Worm (Caenorhabditis elegans): Measurements from ENCODE around the gene F26F4.9.

The F26F4.9 gene

DNA sequence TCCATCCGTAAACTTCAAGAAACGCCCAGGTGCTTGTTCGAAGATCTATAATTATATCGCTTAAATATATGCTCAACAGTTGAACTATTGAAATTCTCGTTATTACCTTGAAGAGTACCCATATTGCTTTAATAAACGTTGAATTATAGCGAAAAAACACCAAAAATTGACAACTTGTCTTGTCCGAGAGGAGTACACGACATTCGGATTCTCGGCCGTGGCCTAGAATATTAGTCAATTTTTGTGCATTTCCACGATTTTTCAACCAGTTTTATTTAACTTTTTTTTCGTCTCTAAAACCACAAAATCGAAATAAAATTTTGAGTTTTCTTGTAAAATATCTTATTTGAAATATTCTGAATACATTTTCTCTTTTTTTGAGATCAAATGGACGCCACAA is at the start of gene F26F4.9, which contains the start of gene cee-1:
TSS of gene F26F4.9 (minus strand) at position 205 of the 400 bp plus-strand sequence.
TSS of gene cee-1 (plus strand) at position 383 of the 400 bp plus-strand sequence.
- TF ChIP-seq ceh-9 (tag; optimal IDR thresholded peaks at IDR 0.05), result no peak
- peak; percentile 80 for TF ChIP-seq lin-15B (tag; optimal IDR thresholded peaks at IDR 0.05)
- no peak for TF ChIP-seq ceh-82 (tag; optimal IDR thresholded peaks at IDR 0.05)
- peak; percentile 6 for TF ChIP-seq elt-2 (tag; optimal IDR thresholded peaks at IDR 0.05)
- peak; percentile 48 for TF ChIP-seq nhr-23 (tag; optimal IDR thresholded peaks at IDR 0.05)
- peak; percentile 71 for TF ChIP-seq pha-4 (tag; optimal IDR thresholded peaks at IDR 0.05)
- TF ChIP-seq nhr-28 (tag; optimal IDR thresholded peaks at IDR 0.05), result no peak
- no peak for TF ChIP-seq mdl-1 (tag; optimal IDR thresholded peaks at IDR 0.05)
- TF ChIP-seq nfya-1 (tag; optimal IDR thresholded peaks at IDR 0.05; ENCODE audit: insufficient read depth), result peak; percentile 65
- TF ChIP-seq snpc-4 (tag; optimal IDR thresholded peaks at IDR 0.05), result peak; percentile 53
- TF ChIP-seq lsy-12 (tag; optimal IDR thresholded peaks at IDR 0.05), result no peak
- TF ChIP-seq unc-39 (tag; optimal IDR thresholded peaks at IDR 0.05), result no peak
- no peak for TF ChIP-seq nhr-76 (tag; optimal IDR thresholded peaks at IDR 0.05)
- peak; percentile 33 for TF ChIP-seq hmg-11 (tag; optimal IDR thresholded peaks at IDR 0.05)
- peak; percentile 43 for TF ChIP-seq pqm-1 (tag; optimal IDR thresholded peaks at IDR 0.05)
- peak; percentile 90 for TF ChIP-seq nhr-43 (tag; optimal IDR thresholded peaks at IDR 0.05; ENCODE audit: poor library complexity, severe bottlenecking)
- no peak for TF ChIP-seq aly-2 (tag; optimal IDR thresholded peaks at IDR 0.05)
- no peak for TF ChIP-seq ceh-28 (tag; optimal IDR thresholded peaks at IDR 0.05)
- peak; percentile 22 for TF ChIP-seq jun-1 (tag; optimal IDR thresholded peaks at IDR 0.05)
- TF ChIP-seq egl-5 (tag; optimal IDR thresholded peaks at IDR 0.05), result no peak

DNA sequence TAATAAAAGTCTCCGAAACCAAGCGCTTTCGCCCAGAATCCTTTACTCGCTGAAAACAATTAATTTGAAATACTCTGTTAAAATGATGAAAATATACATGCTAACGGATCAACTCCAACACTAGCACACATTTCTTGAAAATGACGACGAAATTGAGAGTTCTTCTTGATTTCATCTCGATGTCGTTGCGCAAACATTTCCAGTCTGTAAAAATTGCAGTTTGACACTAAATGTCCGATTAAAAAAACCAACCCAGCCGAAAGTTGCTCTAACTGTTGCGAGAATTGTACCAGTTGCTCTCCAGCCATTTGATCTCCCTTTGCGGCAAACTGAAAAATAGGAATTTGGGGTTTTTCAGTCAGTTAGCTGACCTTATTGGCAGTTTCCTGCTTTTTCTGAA is 49.0 kb upstream of the F26F4.9 start:
- TF ChIP-seq fkh-10 (GFP tag; optimal IDR thresholded peaks at IDR 0.05) (no peak), unc-39 (tag; optimal IDR thresholded peaks at IDR 0.05) (no peak), elt-1 (tag; optimal IDR thresholded peaks at IDR 0.05) (no peak), hmg-11 (tag; optimal IDR thresholded peaks at IDR 0.05) (no peak), ceh-16 (tag; optimal IDR thresholded peaks at IDR 0.05) (no peak), aly-2 (tag; optimal IDR thresholded peaks at IDR 0.05) (no peak), ceh-9 (tag; optimal IDR thresholded peaks at IDR 0.05) (no peak), skn-1 (tag; optimal IDR thresholded peaks at IDR 0.05) (no peak), elt-2 (tag; optimal IDR thresholded peaks at IDR 0.05) (no peak), nhr-28 (tag; optimal IDR thresholded peaks at IDR 0.05) (no peak), nhr-67 (tag; optimal IDR thresholded peaks at IDR 0.05) (no peak), snpc-4 (tag; optimal IDR thresholded peaks at IDR 0.05) (no peak), mml-1 (tag; optimal IDR thresholded peaks at IDR 0.05) (no peak), elt-3 (tag; optimal IDR thresholded peaks at IDR 0.05) (no peak), lin-39 (tag; optimal IDR thresholded peaks at IDR 0.05) (no peak)

DNA sequence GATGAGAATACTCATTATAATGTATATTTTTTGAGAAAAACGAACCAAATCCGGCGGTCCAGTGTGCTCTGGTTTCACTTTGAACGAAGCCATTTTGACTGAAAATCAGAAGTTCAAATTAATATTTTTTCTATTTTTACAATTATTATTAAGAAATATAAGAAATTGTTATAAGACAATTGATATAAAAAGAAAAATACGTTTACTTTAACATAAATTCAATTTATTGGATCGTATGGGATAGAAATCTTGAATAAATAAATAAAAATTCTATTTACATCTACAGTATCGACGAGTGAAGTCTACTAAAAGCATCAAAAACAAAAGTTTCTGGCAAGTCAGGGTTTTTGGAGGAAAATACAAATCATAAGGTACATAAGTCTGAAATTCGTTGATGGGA is 47.9 kb upstream of the F26F4.9 start, which contains the start of gene C27F2.4:
TSS of gene C27F2.4 (minus strand) at position 101 of the 400 bp plus-strand sequence.
- TF ChIP-seq nhr-28 (tag; optimal IDR thresholded peaks at IDR 0.05), result no peak
- TF ChIP-seq nfya-1 (tag; optimal IDR thresholded peaks at IDR 0.05; ENCODE audit: insufficient read depth), result no peak

DNA sequence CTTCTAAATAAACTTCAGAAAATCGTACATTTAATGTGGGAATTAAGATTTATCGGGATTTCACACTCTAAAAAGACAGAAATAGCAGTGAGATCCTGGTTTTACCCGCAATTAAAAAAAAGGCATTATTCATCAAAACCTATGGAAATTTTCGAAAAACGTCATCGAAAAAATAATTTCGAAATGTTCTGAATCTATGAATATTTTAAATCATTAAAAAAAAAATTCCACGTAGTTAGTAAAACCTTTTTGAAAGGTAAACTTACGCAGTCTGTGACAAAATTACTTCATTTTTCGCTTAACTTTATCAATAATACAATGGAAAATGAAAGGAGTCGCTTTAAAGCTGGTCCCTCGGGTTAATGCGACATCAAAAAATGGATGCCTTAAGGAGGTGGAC is 44.2 kb upstream of the F26F4.9 start, which contains the start of gene C26E6.1:
TSS of gene C26E6.1 (plus strand) at position 301 of the 400 bp plus-strand sequence.
- TF ChIP-seq skn-1 (tag; optimal IDR thresholded peaks at IDR 0.05) (no peak), elt-2 (tag; optimal IDR thresholded peaks at IDR 0.05) (no peak), fkh-2 (tag; optimal IDR thresholded peaks at IDR 0.05) (no peak), nfya-1 (tag; optimal IDR thresholded peaks at IDR 0.05; ENCODE audit: insufficient read depth) (no peak), ama-1 (optimal IDR thresholded peaks at IDR 0.05) (no peak), mml-1 (tag; optimal IDR thresholded peaks at IDR 0.05) (no peak), nhr-67 (tag; optimal IDR thresholded peaks at IDR 0.05) (no peak), sea-2 (GFP tag; optimal IDR thresholded peaks at IDR 0.05) (no peak), egl-27 (tag; optimal IDR thresholded peaks at IDR 0.05) (no peak), ceh-16 (tag; optimal IDR thresholded peaks at IDR 0.05) (no peak), mdl-1 (tag; optimal IDR thresholded peaks at IDR 0.05) (no peak), ZK546.5 (tag; optimal IDR thresholded peaks at IDR 0.05) (no peak), jun-1 (tag; optimal IDR thresholded peaks at IDR 0.05) (no peak)

DNA sequence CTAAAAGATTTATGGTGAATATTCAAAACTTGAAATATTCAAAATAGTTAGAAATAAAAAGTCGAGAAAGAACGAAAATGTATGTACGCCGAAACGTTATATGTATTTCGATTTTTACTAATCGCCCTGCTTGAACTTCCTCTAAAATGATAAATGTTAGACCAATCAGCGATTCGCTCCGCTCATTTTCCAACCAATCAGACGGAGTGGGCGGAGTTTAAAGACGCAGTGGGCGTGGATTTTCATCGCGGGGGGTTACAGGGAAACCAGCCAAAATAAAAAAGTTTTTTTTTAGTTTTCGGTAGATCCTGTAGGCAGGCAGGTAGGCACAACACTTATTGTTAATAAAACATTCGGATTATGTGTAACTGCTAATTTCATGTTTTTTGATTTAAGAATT is 40.6 kb upstream of the F26F4.9 start:
- no peak for TF ChIP-seq nhr-43 (tag; optimal IDR thresholded peaks at IDR 0.05; ENCODE audit: poor library complexity, severe bottlenecking)
- TF ChIP-seq nfya-1 (tag; optimal IDR thresholded peaks at IDR 0.05; ENCODE audit: insufficient read depth), result peak; percentile 94
- TF ChIP-seq pqm-1 (tag; optimal IDR thresholded peaks at IDR 0.05), result no peak
- no peak for TF ChIP-seq lin-39 (tag; optimal IDR thresholded peaks at IDR 0.05)
- TF ChIP-seq fkh-2 (tag; optimal IDR thresholded peaks at IDR 0.05), result no peak
